Fruit fly (Drosophila melanogaster) whole organism, embryonic: ENCODE measurements around the gene mRpL12.

ENCODE experiments used
- Atf-2 ChIP-seq: fragments of 200-800 bp; sonication (Bioruptor generic); optimal IDR thresholded peaks from 2 replicates; lab custom pipeline; 2016; ENCODE audit warnings: missing biosample characterization, missing genetic modification characterization
- Atf6 ChIP-seq: fragments of 200-800 bp; sonication (Bioruptor generic); IDR thresholded peaks from 2 replicates; pipeline ENCODE4 v1.3.6; 2022; ENCODE audit warnings: missing biosample characterization, missing genetic modification characterization
- Awh ChIP-seq: fragments of 200-800 bp; sonication (Bioruptor generic); IDR thresholded peaks from 2 replicates; pipeline ENCODE4, ENCODE4 v1.3.6; 2022; ENCODE audit warnings: missing biosample characterization, missing genetic modification characterization
- Blimp-1 ChIP-seq: fragments of 200-800 bp; sonication (Bioruptor generic); optimal IDR thresholded peaks from 3 replicates; lab custom pipeline; 2018; ENCODE audit warnings: missing biosample characterization, missing genetic modification characterization, mild to moderate bottlenecking, moderate library complexity, missing genetic modification reagents
- CG12071 ChIP-seq: fragments of 200-800 bp; sonication (Bioruptor generic); optimal IDR thresholded peaks from 3 replicates; lab custom pipeline; 2018; ENCODE audit warnings: missing biosample characterization, mild to moderate bottlenecking, missing genetic modification characterization
- CG12659 ChIP-seq: fragments of 200-800 bp; sonication (Bioruptor generic); optimal IDR thresholded peaks from 3 replicates; lab custom pipeline; 2017; ENCODE audit warnings: mild to moderate bottlenecking, missing biosample characterization, missing genetic modification reagents, missing genetic modification characterization
- CG12769 ChIP-seq: fragments of 200-800 bp; sonication (Bioruptor generic); optimal IDR thresholded peaks from 2 replicates; lab custom pipeline; 2019; ENCODE audit warnings: missing biosample characterization, mild to moderate bottlenecking, missing genetic modification characterization, moderate library complexity
- CG13296 ChIP-seq: fragments of 200-800 bp; sonication (Bioruptor generic); optimal IDR thresholded peaks from 3 replicates; lab custom pipeline; 2018; ENCODE audit warnings: missing biosample characterization, mild to moderate bottlenecking, missing genetic modification characterization
- CG14014 ChIP-seq: fragments of 200-800 bp; sonication (Bioruptor generic); IDR thresholded peaks from 2 replicates; pipeline ENCODE4 v1.3.6; 2022; ENCODE audit warnings: missing biosample characterization, missing genetic modification characterization
- CG17612 ChIP-seq: fragments of 200-800 bp; sonication (Bioruptor generic); IDR thresholded peaks from 2 replicates; pipeline ENCODE4 v1.3.6; 2022; ENCODE audit warnings: missing biosample characterization, missing genetic modification characterization
- CG17912 ChIP-seq: fragments of 200-800 bp; sonication (Bioruptor generic); optimal IDR thresholded peaks from 2 replicates; lab custom pipeline; 2018; ENCODE audit warnings: missing biosample characterization, mild to moderate bottlenecking, missing genetic modification characterization
- CG3726 ChIP-seq: fragments of 200-800 bp; sonication (Bioruptor generic); IDR thresholded peaks from 3 replicates; pipeline ENCODE4, ENCODE4 v1.3.6; 2022; ENCODE audit warnings: missing biosample characterization, missing genetic modification characterization
- CG4617 ChIP-seq: fragments of 200-800 bp; sonication (Bioruptor generic); optimal IDR thresholded peaks from 3 replicates; lab custom pipeline; 2016; ENCODE audit warnings: missing biosample characterization, missing genetic modification characterization, borderline replicate concordance
- CG4707 ChIP-seq: fragments of 200-800 bp; sonication (Bioruptor generic); optimal IDR thresholded peaks from 2 replicates; lab custom pipeline; 2018; ENCODE audit warnings: missing biosample characterization, mild to moderate bottlenecking, missing genetic modification characterization, moderate library complexity
- CG4820 ChIP-seq: fragments of 200-800 bp; sonication (Bioruptor generic); optimal IDR thresholded peaks from 3 replicates; lab custom pipeline; 2016; ENCODE audit warnings: missing biosample characterization, missing genetic modification characterization
- CG4854 ChIP-seq: fragments of 200-800 bp; sonication (Bioruptor generic); optimal IDR thresholded peaks from 2 replicates; lab custom pipeline; 2016; ENCODE audit warnings: missing biosample characterization, missing genetic modification characterization, inconsistent platforms
- CG5245 ChIP-seq: fragments of 200-800 bp; sonication (Bioruptor generic); optimal IDR thresholded peaks from 3 replicates; lab custom pipeline; 2016; ENCODE audit warnings: missing biosample characterization, missing genetic modification characterization
- CG6272 ChIP-seq: fragments of 200-800 bp; sonication (Bioruptor generic); IDR thresholded peaks from 2 replicates; pipeline ENCODE4 v1.3.6; 2022; ENCODE audit warnings: missing biosample characterization, missing genetic modification characterization
- CG8281 ChIP-seq: fragments of 200-800 bp; sonication (Bioruptor generic); optimal IDR thresholded peaks from 2 replicates; lab custom pipeline; 2018; ENCODE audit warnings: missing biosample characterization, mild to moderate bottlenecking, missing genetic modification characterization, moderate library complexity
- Dek ChIP-seq: fragments of 200-800 bp; sonication (Bioruptor generic); optimal IDR thresholded peaks from 3 replicates; lab custom pipeline; 2019; ENCODE audit warnings: missing biosample characterization, mild to moderate bottlenecking, missing genetic modification characterization, moderate library complexity
- Doc3 ChIP-seq: fragments of 200-800 bp; sonication (Bioruptor generic); IDR thresholded peaks from 3 replicates; pipeline ENCODE4 v1.3.6; 2022; ENCODE audit warnings: missing biosample characterization, missing genetic modification characterization; ENCODE audit not compliant: partially characterized antibody
- H15 ChIP-seq: fragments of 200-800 bp; sonication (Bioruptor generic); IDR thresholded peaks from 3 replicates; pipeline ENCODE4 v1.3.6; 2022; ENCODE audit warnings: missing biosample characterization, missing genetic modification characterization
- Mad ChIP-seq: fragments of 200-800 bp; sonication (Bioruptor generic); optimal IDR thresholded peaks from 2 replicates; lab custom pipeline; 2016; ENCODE audit warnings: missing biosample characterization, missing genetic modification characterization
- Med ChIP-seq: fragments of 200-800 bp; sonication (Bioruptor generic); peaks from one replicate; lab custom pipeline; 2016; ENCODE audit warnings: missing biosample characterization, missing genetic modification characterization, mild to moderate bottlenecking, inconsistent platforms, moderate library complexity
- Neu2 ChIP-seq: fragments of 200-800 bp; sonication (Bioruptor generic); optimal IDR thresholded peaks from 3 replicates; lab custom pipeline; 2016; ENCODE audit warnings: missing biosample characterization, missing genetic modification characterization, borderline replicate concordance
- NfI ChIP-seq: fragments of 200-800 bp; sonication (Bioruptor generic); optimal IDR thresholded peaks from 3 replicates; lab custom pipeline; 2018; ENCODE audit warnings: missing biosample characterization, mild to moderate bottlenecking, missing genetic modification characterization, moderate library complexity
- Opbp ChIP-seq: fragments of 200-800 bp; sonication (Bioruptor generic); IDR thresholded peaks from 3 replicates; pipeline ENCODE4 v1.3.6; 2022; ENCODE audit warnings: missing biosample characterization, missing genetic modification characterization; ENCODE audit not compliant: partially characterized antibody
- Optix ChIP-seq: fragments of 200-800 bp; sonication (Bioruptor generic); IDR thresholded peaks from 3 replicates; pipeline ENCODE4 v1.3.6; 2022; ENCODE audit warnings: missing biosample characterization, missing genetic modification characterization
- Ravus ChIP-seq: fragments of 200-800 bp; sonication (Bioruptor generic); IDR thresholded peaks from 2 replicates; pipeline ENCODE4 v1.3.6; 2022; ENCODE audit warnings: missing biosample characterization, missing genetic modification characterization
- Spps ChIP-seq: fragments of 200-800 bp; sonication (Bioruptor generic); optimal IDR thresholded peaks from 2 replicates; lab custom pipeline; 2018; ENCODE audit warnings: missing biosample characterization, mild to moderate bottlenecking, missing genetic modification characterization
- Ssrp ChIP-seq: fragments of 200-800 bp; sonication (Bioruptor generic); optimal IDR thresholded peaks from 2 replicates; lab custom pipeline; 2018; ENCODE audit warnings: missing biosample characterization, mild to moderate bottlenecking, missing genetic modification characterization, moderate library complexity
- az2 ChIP-seq: fragments of 200-800 bp; sonication (Bioruptor generic); optimal IDR thresholded peaks from 3 replicates; lab custom pipeline; 2016; ENCODE audit warnings: missing biosample characterization, missing genetic modification characterization
- cg ChIP-seq: fragments of 200-800 bp; sonication (Bioruptor generic); optimal IDR thresholded peaks from 3 replicates; lab custom pipeline; 2019; ENCODE audit warnings: missing biosample characterization, mild to moderate bottlenecking, missing genetic modification characterization, moderate library complexity
- chm ChIP-seq: fragments of 200-800 bp; sonication (Bioruptor generic); IDR thresholded peaks from 2 replicates; pipeline ENCODE4 v1.3.6; 2022; ENCODE audit warnings: missing biosample characterization, missing genetic modification characterization
- crp ChIP-seq, 2 experiments: fragments of 200-800 bp; sonication (Bioruptor generic); optimal IDR thresholded peaks; 2 replicates in 1 of 2; 3 replicates in 1 of 2; lab custom pipeline; 2017; ENCODE audit warnings: missing biosample characterization in 2 of 2, missing genetic modification characterization in 2 of 2, mild to moderate bottlenecking in 1 of 2, moderate library complexity in 1 of 2
- dm ChIP-seq: fragments of 200-800 bp; sonication (Bioruptor generic); optimal IDR thresholded peaks from 3 replicates; lab custom pipeline; 2016; ENCODE audit warnings: missing biosample characterization, missing genetic modification characterization
- gcm ChIP-seq: fragments of 200-800 bp; sonication (Bioruptor generic); optimal IDR thresholded peaks from 2 replicates; lab custom pipeline; 2019; ENCODE audit warnings: missing biosample characterization, mild to moderate bottlenecking, missing genetic modification characterization, moderate library complexity
- gro ChIP-seq: fragments of 200-800 bp; sonication (Bioruptor generic); optimal IDR thresholded peaks from 2 replicates; lab custom pipeline; 2016; ENCODE audit warnings: missing biosample characterization, missing genetic modification characterization
- her ChIP-seq: fragments of 200-800 bp; sonication (Bioruptor generic); optimal IDR thresholded peaks from 2 replicates; lab custom pipeline; 2016; ENCODE audit warnings: missing biosample characterization, missing genetic modification characterization
- hth ChIP-seq: fragments of >200 bp; optimal IDR thresholded peaks from 2 replicates; lab custom pipeline; 2017; ENCODE audit warnings: inconsistent platforms
- insv ChIP-seq, 2 experiments: fragments of 200-800 bp; sonication (Bioruptor generic); optimal IDR thresholded peaks; 3 replicates each; lab custom pipeline; 2016 to 2018; ENCODE audit warnings: missing biosample characterization in 2 of 2, missing genetic modification characterization in 2 of 2
- jigr1 ChIP-seq: fragments of 200-800 bp; sonication (Bioruptor generic); IDR thresholded peaks from 3 replicates; pipeline ENCODE4 v1.3.6; 2022; ENCODE audit warnings: missing biosample characterization, missing genetic modification characterization
- odd ChIP-seq: fragments of 200-800 bp; sonication (Bioruptor generic); optimal IDR thresholded peaks from 2 replicates; lab custom pipeline; 2017; ENCODE audit warnings: missing biosample characterization, mild to moderate bottlenecking, missing genetic modification characterization
- p53 ChIP-seq: fragments of 200-800 bp; sonication (Bioruptor generic); optimal IDR thresholded peaks from 2 replicates; lab custom pipeline; 2016; ENCODE audit warnings: missing biosample characterization, missing genetic modification characterization
- pros ChIP-seq: fragments of 200-800 bp; sonication (Bioruptor generic); optimal IDR thresholded peaks from 3 replicates; lab custom pipeline; 2019; ENCODE audit warnings: missing biosample characterization, mild to moderate bottlenecking, missing genetic modification characterization, moderate library complexity
- schlank ChIP-seq: fragments of 200-800 bp; sonication (Bioruptor generic); optimal IDR thresholded peaks from 2 replicates; lab custom pipeline; 2018; ENCODE audit warnings: missing biosample characterization, mild to moderate bottlenecking, missing genetic modification characterization
- sd ChIP-seq: fragments of 200-800 bp; sonication (Bioruptor generic); optimal IDR thresholded peaks from 3 replicates; lab custom pipeline; 2018; ENCODE audit warnings: missing biosample characterization, mild to moderate bottlenecking, missing genetic modification characterization, moderate library complexity
- sr ChIP-seq: fragments of 200-800 bp; sonication (Bioruptor generic); IDR thresholded peaks from 3 replicates; pipeline ENCODE4 v1.3.6; 2022; ENCODE audit warnings: missing biosample characterization, missing genetic modification characterization
- vvl ChIP-seq: fragments of 200-800 bp; sonication (Bioruptor generic); IDR thresholded peaks from 2 replicates; pipeline ENCODE4 v1.3.6; 2022; ENCODE audit warnings: missing biosample characterization, missing genetic modification characterization

Gene mRpL12

DNA sequence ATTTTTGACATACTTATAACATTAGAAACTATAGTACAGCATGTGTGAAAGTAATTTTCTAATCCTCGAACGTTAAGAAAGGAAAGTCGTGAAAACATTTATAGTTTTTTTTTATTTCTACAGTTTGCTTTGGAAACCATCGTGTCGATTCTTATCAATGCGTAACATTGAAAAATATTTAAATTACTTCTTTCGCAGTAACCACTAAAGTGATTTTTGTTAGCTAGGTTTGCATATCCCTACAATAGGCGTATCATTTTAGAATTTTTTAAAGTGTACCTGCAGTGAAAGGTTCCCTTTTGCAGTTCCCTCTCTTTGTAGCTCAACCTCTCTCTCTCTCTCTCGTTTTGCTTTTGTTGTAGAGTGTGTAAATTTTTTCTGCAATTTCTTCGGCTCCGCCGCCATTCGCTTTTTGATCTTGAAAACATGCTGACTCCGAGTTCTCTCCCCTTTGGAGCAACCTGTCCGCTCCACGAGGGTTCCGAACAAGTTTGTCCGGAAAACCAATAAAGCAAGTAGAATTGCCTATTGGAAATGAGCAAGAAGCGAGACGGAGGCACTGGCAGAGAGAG lies 43.0 kb upstream of the mRpL12 start (continued):
- TF ChIP-seq schlank (no peak), sd (no peak), hth (no peak), Spps (tag; lab: Kevin White, UChicago) (no peak), CG17912 (no peak), H15 (GFP tag; lab: Robert Waterston, UW) (no peak), CG4820 (GFP tag; lab: Kevin White, UChicago) (no peak), sr (GFP tag; lab: Robert Waterston, UW) (no peak), Neu2 (GFP tag; lab: Kevin White, UChicago) (no peak), CG3726 (GFP tag; lab: Robert Waterston, UW) (no peak), Med (GFP tag; lab: Kevin White, UChicago) (peak; percentile 14), CG4617 (GFP tag; lab: Kevin White, UChicago) (no peak), insv (GFP tag; optimal IDR thresholded peaks at IDR 0.05; lab: Kevin White, UChicago) (no peak), Ravus (no peak), gro (no peak), p53 (GFP tag; lab: Kevin White, UChicago) (no peak), Optix (no peak), Atf6 (GFP tag; lab: Robert Waterston, UW) (no peak)

DNA sequence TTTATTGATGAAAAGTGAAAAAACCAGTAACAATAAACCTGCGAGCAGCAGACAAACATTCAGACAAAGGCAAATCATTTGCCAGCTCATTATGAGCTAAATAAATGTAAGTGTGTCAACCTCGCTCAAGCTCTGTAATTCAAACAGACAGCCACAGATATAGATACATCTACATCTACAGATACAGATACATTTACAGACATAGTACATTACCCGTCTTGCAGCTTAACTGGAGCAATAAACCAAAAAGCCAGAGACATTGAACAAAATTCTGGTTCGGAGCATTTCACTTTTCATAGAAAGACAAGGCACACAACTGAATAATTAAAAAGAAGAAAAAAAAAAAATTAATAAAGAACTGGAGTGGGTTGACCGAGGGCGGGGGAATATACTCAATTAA lies 36.9 kb upstream of the mRpL12 start:
- no peak for TF ChIP-seq NfI
- TF ChIP-seq CG8281 (tag; lab: Kevin White, UChicago): peak; percentile 50
- TF ChIP-seq Blimp-1 (GFP tag; lab: Kevin White, UChicago): peak; percentile 62
- TF ChIP-seq vvl (GFP tag; lab: Robert Waterston, UW): peak; percentile 20; the same call in 1 of the 2 replicates
- peak; percentile 60; the same call in 1 of the 2 replicates for TF ChIP-seq Awh (GFP tag; lab: Robert Waterston, UW)
- TF ChIP-seq Med (GFP tag; lab: Kevin White, UChicago): peak; percentile 1
- TF ChIP-seq cg: peak; percentile 16
- no peak for TF ChIP-seq jigr1 (GFP tag; lab: Robert Waterston, UW)

DNA sequence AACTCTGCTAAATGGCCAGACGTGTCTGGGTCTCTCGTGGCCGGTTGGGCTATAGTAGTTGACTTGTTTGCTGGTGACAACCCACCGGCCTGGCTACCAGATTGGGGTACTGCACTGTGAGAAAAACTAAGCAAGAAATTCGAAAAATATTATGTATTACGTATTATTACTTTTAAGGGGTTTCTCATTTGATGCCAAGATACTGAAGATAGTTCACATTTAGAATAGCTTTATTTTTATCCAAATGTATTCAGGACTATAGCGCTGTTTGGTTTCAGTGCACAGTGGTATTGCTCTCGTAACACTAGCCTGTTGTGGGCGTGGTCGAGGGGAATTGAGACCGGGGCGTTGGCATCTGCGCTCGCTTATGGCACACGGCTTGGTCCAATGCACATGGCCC lies 35.9 kb upstream of the mRpL12 start:
- TF ChIP-seq Ssrp (tag; lab: Kevin White, UChicago): peak; percentile 54
- TF ChIP-seq CG12769 (tag; lab: Kevin White, UChicago): peak; percentile 84
- TF ChIP-seq gcm (GFP tag; lab: Kevin White, UChicago): peak; percentile 50
- TF ChIP-seq Doc3: no peak
- TF ChIP-seq Opbp (GFP tag; lab: Robert Waterston, UW): no peak
- no peak for TF ChIP-seq chm (GFP tag; lab: Robert Waterston, UW)
- TF ChIP-seq Mad (GFP tag; lab: Kevin White, UChicago): peak; percentile 27
- peak; percentile 52 for TF ChIP-seq az2 (GFP tag; lab: Kevin White, UChicago)
- TF ChIP-seq dm (GFP tag; lab: Kevin White, UChicago): no peak
- peak; percentile 33 for TF ChIP-seq her (GFP tag; lab: Kevin White, UChicago)
- peak; percentile 54; the same call in 1 of the 2 replicates for TF ChIP-seq CG14014 (GFP tag; lab: Robert Waterston, UW)
- TF ChIP-seq CG6272 (GFP tag; lab: Robert Waterston, UW): no peak
- TF ChIP-seq CG17612 (GFP tag; lab: Robert Waterston, UW): no peak
- TF ChIP-seq CG4707 (GFP tag; lab: Kevin White, UChicago): peak; percentile 18
- TF ChIP-seq Atf-2 (GFP tag; lab: Kevin White, UChicago): no peak
- peak; percentile 57 for TF ChIP-seq CG13296
- peak; percentile 56 for TF ChIP-seq Dek (tag; lab: Kevin White, UChicago)
- TF ChIP-seq CG5245 (GFP tag; lab: Kevin White, UChicago): peak; percentile 36
- TF ChIP-seq crp (GFP tag; optimal IDR thresholded peaks at IDR 0.05; lab: Kevin White, UChicago): no peak
- peak; percentile 46 for TF ChIP-seq odd
- peak; percentile 69 for TF ChIP-seq CG12071 (GFP tag; lab: Kevin White, UChicago)
- TF ChIP-seq CG12659 (GFP tag; lab: Kevin White, UChicago): peak; percentile 42
- peak; percentile 36 for TF ChIP-seq CG4854
- TF ChIP-seq pros (GFP tag; lab: Kevin White, UChicago): no peak
